5 worm cellular contexts compared by ENCODE assay signal in genomic region chrIII:4096370-4096842, ce11.
TF ChIP-seq lines count a peak whose summit lies in the region.

No protein-coding gene starts in this region.

TF ChIP-seq in whole organism, L1 larva, 84 proteins besides CTCF, POLR2A, EP300 and RAD21:
- TF ChIP-seq nhr-71 (tag; optimal IDR thresholded peaks at IDR 0.05; lab: Kevin White, UChicago) (no peak), lin-35 (GFP tag; optimal IDR thresholded peaks at IDR 0.05; lab: Kevin White, UChicago) (peak in 1 of 2 experiments; percentile 22), nhr-47 (tag; optimal IDR thresholded peaks at IDR 0.05; lab: Kevin White, UChicago) (peak; percentile 6), snu-23 (GFP tag; optimal IDR thresholded peaks at IDR 0.05; lab: Kevin White, UChicago) (peak; percentile 22), lsy-2 (tag; optimal IDR thresholded peaks at IDR 0.05; lab: Kevin White, UChicago) (no peak), efl-1 (optimal IDR thresholded peaks at IDR 0.05; lab: Kevin White, UChicago) (peak in 1 of 2 experiments; percentile 44), efl-1 (GFP tag; optimal IDR thresholded peaks at IDR 0.05 in 1 of 2; lab: Kevin White, UChicago) (peak in 1 of 2 experiments; percentile 47), F16B12.6 (tag; optimal IDR thresholded peaks at IDR 0.05; lab: Kevin White, UChicago) (peak; percentile 55), zag-1 (tag; optimal IDR thresholded peaks at IDR 0.05; lab: Kevin White, UChicago) (no peak), nhr-28 (tag; optimal IDR thresholded peaks at IDR 0.05; lab: Kevin White, UChicago) (no peak), elt-3 (tag; optimal IDR thresholded peaks at IDR 0.05; lab: Kevin White, UChicago) (no peak), ztf-11 (tag; optimal IDR thresholded peaks at IDR 0.05; lab: Kevin White, UChicago) (no peak), ztf-4 (tag; optimal IDR thresholded peaks at IDR 0.05; lab: Kevin White, UChicago) (peak; percentile 4), dpl-1 (GFP tag; optimal IDR thresholded peaks at IDR 0.05; lab: Kevin White, UChicago) (no peak), nhr-237 (tag; optimal IDR thresholded peaks at IDR 0.05; lab: Kevin White, UChicago) (no peak), nhr-85 (tag; lab: Kevin White, UChicago) (peak; percentile 72), C16A3.4 (tag; optimal IDR thresholded peaks at IDR 0.05; lab: Kevin White, UChicago) (no peak), fkh-4 (tag; optimal IDR thresholded peaks at IDR 0.05; lab: Kevin White, UChicago; ENCODE audit: borderline replicate concordance) (no peak)

TF ChIP-seq in whole organism, L2 larva, 48 proteins besides CTCF, POLR2A, EP300 and RAD21:
- TF ChIP-seq nhr-21 (tag; optimal IDR thresholded peaks at IDR 0.05; lab: Kevin White, UChicago) (peak; percentile 20), crh-2 (tag; optimal IDR thresholded peaks at IDR 0.05; lab: Kevin White, UChicago) (peak; percentile 24), ztf-11 (tag; optimal IDR thresholded peaks at IDR 0.05; lab: Kevin White, UChicago) (no peak), mdl-1 (tag; optimal IDR thresholded peaks at IDR 0.05; lab: Kevin White, UChicago) (no peak), zag-1 (tag; optimal IDR thresholded peaks at IDR 0.05; lab: Kevin White, UChicago) (no peak), nhr-10 (tag; optimal IDR thresholded peaks at IDR 0.05; lab: Kevin White, UChicago) (no peak), sma-3 (GFP tag; optimal IDR thresholded peaks at IDR 0.05; lab: Kevin White, UChicago) (peak; percentile 67), lin-13 (GFP tag; optimal IDR thresholded peaks at IDR 0.05; lab: Kevin White, UChicago) (no peak), ama-1 (optimal IDR thresholded peaks at IDR 0.05; lab: Kevin White, UChicago) (peak; percentile 18), lsy-2 (tag; optimal IDR thresholded peaks at IDR 0.05; lab: Kevin White, UChicago) (peak in 1 of 2 experiments; percentile 4)
TF ChIP-seq in whole organism, L2 larva: peak in this region for 5.

TF ChIP-seq in whole organism, L3 larva, 47 proteins besides CTCF, POLR2A, EP300 and RAD21:
- no peak for TF ChIP-seq nhr-25 (tag; optimal IDR thresholded peaks at IDR 0.05; lab: Kevin White, UChicago)
- TF ChIP-seq nhr-43 (tag; optimal IDR thresholded peaks at IDR 0.05; lab: Kevin White, UChicago; ENCODE audit: poor library complexity, severe bottlenecking) = peak; percentile 48
- peak; percentile 10 for TF ChIP-seq lsy-12 (tag; optimal IDR thresholded peaks at IDR 0.05; lab: Kevin White, UChicago)
- no peak for TF ChIP-seq ztf-11 (tag; optimal IDR thresholded peaks at IDR 0.05; lab: Kevin White, UChicago)
- peak; percentile 57 for TF ChIP-seq nhr-23 (tag; optimal IDR thresholded peaks at IDR 0.05; lab: Kevin White, UChicago)
- TF ChIP-seq ama-1 (optimal IDR thresholded peaks at IDR 0.05; lab: Kevin White, UChicago) = peak; percentile 42
TF ChIP-seq in whole organism, L3 larva: peak in this region for 4.

TF ChIP-seq in whole organism, L4 larva, 104 proteins besides CTCF, POLR2A, EP300 and RAD21 (continues in another document):
- TF ChIP-seq attf-4 (tag; optimal IDR thresholded peaks at IDR 0.05; lab: Kevin White, UChicago) (no peak), daf-12 (tag; optimal IDR thresholded peaks at IDR 0.05; lab: Kevin White, UChicago) (no peak), gei-8 (GFP tag; optimal IDR thresholded peaks at IDR 0.05; lab: Kevin White, UChicago) (no peak), mes-2 (tag; optimal IDR thresholded peaks at IDR 0.05; lab: Kevin White, UChicago; ENCODE audit: poor library complexity, severe bottlenecking) (peak; percentile 2), nhr-76 (tag; optimal IDR thresholded peaks at IDR 0.05; lab: Kevin White, UChicago) (no peak), set-16 (GFP tag; IDR thresholded peaks at IDR 0.05; lab: Robert Waterston, UW) (no peak), tra-1 (GFP tag; IDR thresholded peaks at IDR 0.05; lab: Robert Waterston, UW) (no peak), duxl-1 (tag; optimal IDR thresholded peaks at IDR 0.05; lab: Kevin White, UChicago; ENCODE audit: poor library complexity) (peak; percentile 75), arid-1 (GFP tag; conservative IDR thresholded peaks at IDR 0.05; lab: Robert Waterston, UW) (0 out of 2 replicates have a peak, but pooled peaks have one; percentile 25), pqm-1 (tag; optimal IDR thresholded peaks at IDR 0.05; lab: Kevin White, UChicago) (no peak), F44E2.7 (GFP tag; IDR thresholded peaks at IDR 0.05; lab: Robert Waterston, UW) (no peak), nhr-41 (GFP tag; IDR thresholded peaks at IDR 0.05; lab: Robert Waterston, UW) (no peak), hmg-1.1 (GFP tag; IDR thresholded peaks at IDR 0.05; lab: Robert Waterston, UW) (no peak), madf-9 (GFP tag; conservative IDR thresholded peaks at IDR 0.05; lab: Robert Waterston, UW) (no peak), nhr-25 (tag; optimal IDR thresholded peaks at IDR 0.05; lab: Kevin White, UChicago; ENCODE audit: borderline replicate concordance, insufficient read depth) (no peak), Y5F2A.4 (GFP tag; optimal IDR thresholded peaks at IDR 0.05; lab: Kevin White, UChicago) (no peak), aha-1 (tag; lab: Kevin White, UChicago) (no peak), fos-1 (tag; optimal IDR thresholded peaks at IDR 0.05; lab: Kevin White, UChicago) (no peak), lim-7 (GFP tag; IDR thresholded peaks at IDR 0.05; lab: Robert Waterston, UW) (no peak), ctbp-1 (GFP tag; IDR thresholded peaks at IDR 0.05; lab: Robert Waterston, UW) (no peak), zip-2 (tag; optimal IDR thresholded peaks at IDR 0.05; lab: Kevin White, UChicago) (no peak), ces-1 (GFP tag; optimal IDR thresholded peaks at IDR 0.05; lab: Kevin White, UChicago) (no peak), unc-62 (GFP tag; optimal IDR thresholded peaks at IDR 0.05 in 1 of 2; lab: Kevin White, UChicago) (no peak), unc-62 (tag; optimal IDR thresholded peaks at IDR 0.05; lab: Kevin White, UChicago) (no peak), daf-19 (GFP tag; conservative IDR thresholded peaks at IDR 0.05; lab: Robert Waterston, UW) (no peak), lin-15B (tag; optimal IDR thresholded peaks at IDR 0.05; lab: Kevin White, UChicago) (no peak), dmd-6 (GFP tag; IDR thresholded peaks at IDR 0.05; lab: Robert Waterston, UW) (no peak), lin-38 (GFP tag; IDR thresholded peaks at IDR 0.05; lab: Robert Waterston, UW) (peak; percentile 31; the same call in 1 of the 2 replicates), lin-13 (GFP tag; optimal IDR thresholded peaks at IDR 0.05; lab: Kevin White, UChicago) (no peak), F26F4.8 (GFP tag; conservative IDR thresholded peaks at IDR 0.05; lab: Robert Waterston, UW) (no peak), cey-2 (tag; optimal IDR thresholded peaks at IDR 0.05; lab: Kevin White, UChicago; ENCODE audit: borderline replicate concordance, insufficient read depth) (no peak)

TF ChIP-seq in whole organism, young adult, 124 proteins besides CTCF, POLR2A, EP300 and RAD21 (continues in another document):
- 0 out of 2 replicates have a peak, but pooled peaks have one; percentile 21 for TF ChIP-seq D2030.7 (GFP tag; IDR thresholded peaks at IDR 0.05; lab: Robert Waterston, UW)
- TF ChIP-seq fkh-3 (tag; optimal IDR thresholded peaks at IDR 0.05; lab: Kevin White, UChicago) = no peak
- TF ChIP-seq ceh-27 (GFP tag; optimal IDR thresholded peaks at IDR 0.05; lab: Kevin White, UChicago) = no peak
- no peak for TF ChIP-seq hrde-1 (tag; optimal IDR thresholded peaks at IDR 0.05; lab: Kevin White, UChicago; ENCODE audit: borderline replicate concordance)
- TF ChIP-seq snpc-4 (GFP tag; optimal IDR thresholded peaks at IDR 0.05; lab: Kevin White, UChicago) = no peak
- no peak for TF ChIP-seq snpc-4 (tag; optimal IDR thresholded peaks at IDR 0.05; lab: Kevin White, UChicago)
- no peak for TF ChIP-seq B0261.1 (tag; optimal IDR thresholded peaks at IDR 0.05; lab: Kevin White, UChicago)
- no peak for TF ChIP-seq C17E4.6 (GFP tag; IDR thresholded peaks at IDR 0.05; lab: Robert Waterston, UW)
- TF ChIP-seq somi-1 (GFP tag; optimal IDR thresholded peaks at IDR 0.05; lab: Kevin White, UChicago) = no peak
- TF ChIP-seq dox-1 (GFP tag; IDR thresholded peaks at IDR 0.05; lab: Robert Waterston, UW) = peak; percentile 31; the same call in 1 of the 2 replicates
- no peak for TF ChIP-seq nfyb-1 (GFP tag; IDR thresholded peaks at IDR 0.05; lab: Robert Waterston, UW)
- TF ChIP-seq sdz-38 (tag; optimal IDR thresholded peaks at IDR 0.05; lab: Kevin White, UChicago) = no peak
- no peak for TF ChIP-seq let-607 (tag; optimal IDR thresholded peaks at IDR 0.05; lab: Kevin White, UChicago)
- no peak for TF ChIP-seq madf-10 (tag; optimal IDR thresholded peaks at IDR 0.05; lab: Kevin White, UChicago)
- no peak for TF ChIP-seq him-1 (tag; optimal IDR thresholded peaks at IDR 0.05; lab: Kevin White, UChicago)
- no peak for TF ChIP-seq hlh-26 (GFP tag; conservative IDR thresholded peaks at IDR 0.05; lab: Robert Waterston, UW)
- no peak for TF ChIP-seq cebp-2 (GFP tag; IDR thresholded peaks at IDR 0.05; lab: Robert Waterston, UW)
- TF ChIP-seq cebp-1 (GFP tag; IDR thresholded peaks at IDR 0.05; lab: Robert Waterston, UW) = no peak
- TF ChIP-seq cebp-1 (tag; optimal IDR thresholded peaks at IDR 0.05; lab: Kevin White, UChicago) = peak; percentile 24
- TF ChIP-seq Y53G8AR.9 (GFP tag; conservative IDR thresholded peaks at IDR 0.05; lab: Robert Waterston, UW) = 0 out of 2 replicates have a peak, but pooled peaks have one; percentile 22
- TF ChIP-seq B0035.1 (tag; optimal IDR thresholded peaks at IDR 0.05; lab: Kevin White, UChicago) = no peak
- TF ChIP-seq rpc-1 (optimal IDR thresholded peaks at IDR 0.05; lab: Kevin White, UChicago) = no peak
- no peak for TF ChIP-seq rpc-1 (tag; optimal IDR thresholded peaks at IDR 0.05; lab: Kevin White, UChicago)
- TF ChIP-seq madf-6 (GFP tag; IDR thresholded peaks at IDR 0.05; lab: Robert Waterston, UW) = peak; percentile 79
- TF ChIP-seq F55B11.4 (tag; optimal IDR thresholded peaks at IDR 0.05; lab: Kevin White, UChicago; ENCODE audit: borderline replicate concordance, insufficient read depth) = no peak
- TF ChIP-seq ceh-100 (GFP tag; IDR thresholded peaks at IDR 0.05; lab: Robert Waterston, UW) = peak; percentile 21; the same call in 1 of the 2 replicates
- no peak; the same call in 1 of the 2 replicates for TF ChIP-seq B0336.3 (GFP tag; IDR thresholded peaks at IDR 0.05; lab: Robert Waterston, UW)
- TF ChIP-seq zim-3 (tag; optimal IDR thresholded peaks at IDR 0.05; lab: Kevin White, UChicago) = no peak
- TF ChIP-seq snpc-1.3 (tag; optimal IDR thresholded peaks at IDR 0.05; lab: Kevin White, UChicago; ENCODE audit: insufficient read depth) = no peak
- no peak for TF ChIP-seq nfya-2 (GFP tag; IDR thresholded peaks at IDR 0.05; lab: Robert Waterston, UW)
- 0 out of 2 replicates have a peak, but pooled peaks have one; percentile 9 for TF ChIP-seq attf-6 (GFP tag; IDR thresholded peaks at IDR 0.05; lab: Robert Waterston, UW)
- peak; percentile 61 for TF ChIP-seq ama-1 (optimal IDR thresholded peaks at IDR 0.05; lab: Kevin White, UChicago)
- TF ChIP-seq ama-1 (GFP tag; optimal IDR thresholded peaks at IDR 0.05; lab: Kevin White, UChicago) = no peak
- TF ChIP-seq pbrm-1 (GFP tag; IDR thresholded peaks at IDR 0.05; lab: Robert Waterston, UW) = peak; percentile 49; the same call in 1 of the 2 replicates
